1 fruit fly cellular context compared by ENCODE assay signal in genomic region chr3R:14060399-14060798, dm6.
TF ChIP-seq lines count a peak whose summit lies in the region.

No protein-coding gene starts in this region.

TF ChIP-seq in whole organism, embryonic, 481 proteins besides CTCF, POLR2A, EP300 and RAD21 (continued from another document):
- no peak for TF ChIP-seq CG6854 (GFP tag; optimal IDR thresholded peaks at IDR 0.05; lab: Kevin White, UChicago)
- no peak for TF ChIP-seq onecut (GFP tag; IDR thresholded peaks at IDR 0.05; lab: Robert Waterston, UW)
- no peak for TF ChIP-seq chn (GFP tag; optimal IDR thresholded peaks at IDR 0.05; lab: Kevin White, UChicago)
- TF ChIP-seq CG11247 (GFP tag; IDR thresholded peaks at IDR 0.05; lab: Robert Waterston, UW): no peak
- no peak for TF ChIP-seq sima (GFP tag; optimal IDR thresholded peaks at IDR 0.05; lab: Kevin White, UChicago)
- no peak for TF ChIP-seq crc (GFP tag; optimal IDR thresholded peaks at IDR 0.05; lab: Kevin White, UChicago)
